Worm (Caenorhabditis elegans) whole organism, L2 larva: Measurements from ENCODE around the gene clec-60.

ENCODE experiments used
- crh-2 ChIP-seq: sonication (generic microtip); optimal IDR thresholded peaks from 2 replicates; lab custom pipeline; 2017; ENCODE audit warnings: missing biosample characterization, missing genetic modification characterization
- lin-39 ChIP-seq: fragments of 150-350 bp; optimal IDR thresholded peaks from 2 replicates; lab custom pipeline; 2014; ENCODE audit warnings: missing biosample characterization, missing genetic modification reagents, missing genetic modification characterization
- nhr-11 ChIP-seq: fragments of 150-350 bp; optimal IDR thresholded peaks from 2 replicates; lab custom pipeline; 2014; ENCODE audit warnings: missing biosample characterization, missing genetic modification characterization

- TF ChIP-seq lin-39 (tag; lab: Kevin White, UChicago), result no peak
- peak; percentile 60 for TF ChIP-seq crh-2 (tag; lab: Kevin White, UChicago)
- TF ChIP-seq nhr-11 (tag; lab: Kevin White, UChicago), result no peak
These were observed 34.0 kb downstream of the clec-60 start, which contains the start of gene ZK673.2 for ce11 chrII:10447348-10448316.
